Worm (Caenorhabditis elegans): ENCODE results near the gene F01D5.5.

The F01D5.5 gene

DNA sequence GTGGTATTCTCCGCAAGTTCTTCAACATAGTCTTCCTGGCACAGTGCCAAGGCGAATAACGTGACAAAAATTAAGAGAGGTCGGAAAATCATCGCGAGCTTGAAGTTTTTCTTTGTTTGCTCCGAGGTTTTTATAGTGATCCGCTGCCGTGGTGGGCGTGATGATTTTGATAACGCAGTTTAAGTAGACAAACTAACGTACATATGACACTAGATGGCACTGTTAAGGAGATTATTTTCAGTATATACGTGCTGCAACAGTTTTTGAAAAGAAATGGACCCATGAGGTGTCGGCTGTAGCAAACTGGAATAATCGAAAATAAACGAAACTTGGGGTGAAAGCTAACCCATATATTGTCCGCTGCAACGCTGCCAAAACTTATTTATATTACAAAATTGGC, at the start of gene F01D5.5:
Gene F01D5.5, minus strand, starts transcription at position 101 of the 400 bp plus-strand sequence.
- TF ChIP-seq daf-16 (GFP tag; optimal IDR thresholded peaks at IDR 0.05) (no peak), daf-16 (tag; optimal IDR thresholded peaks at IDR 0.05) (peak; percentile 15), mdt-29 (GFP tag; IDR thresholded peaks at IDR 0.05) (no peak), lin-1 (GFP tag; IDR thresholded peaks at IDR 0.05) (no peak), pha-4 (GFP tag; IDR thresholded peaks at IDR 0.05) (no peak), pha-4 (tag; optimal IDR thresholded peaks at IDR 0.05) (no peak), lsy-2 (tag; optimal IDR thresholded peaks at IDR 0.05) (no peak), unc-62 (GFP tag; optimal IDR thresholded peaks at IDR 0.05 in 1 of 2) (peak in 1 of 2 experiments; percentile 30), unc-62 (tag; optimal IDR thresholded peaks at IDR 0.05) (no peak), rbr-2 (tag; optimal IDR thresholded peaks at IDR 0.05) (no peak), dmd-6 (GFP tag; IDR thresholded peaks at IDR 0.05) (no peak)

DNA sequence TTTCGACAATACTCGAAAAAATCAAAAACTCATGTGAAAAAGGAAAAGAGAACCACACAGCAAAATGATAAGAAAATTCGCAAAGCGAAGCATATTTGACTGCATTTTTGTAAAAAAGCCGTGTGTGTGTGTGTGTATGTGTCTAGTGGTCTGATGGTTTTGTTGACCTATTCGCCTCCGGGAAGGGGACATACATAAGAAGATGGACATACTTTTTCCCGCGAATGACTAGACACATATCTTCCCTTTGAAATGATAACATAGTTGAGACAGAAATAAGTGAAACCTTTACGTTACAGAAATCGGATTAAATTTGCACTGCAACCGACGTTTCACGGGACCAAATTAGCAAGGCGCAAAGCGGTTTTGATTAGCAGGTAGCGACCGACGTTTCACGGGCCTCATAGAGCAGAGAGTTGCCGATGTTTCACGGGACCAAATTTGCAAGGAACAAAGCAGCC, 49.4 kb upstream of the F01D5.5 start:
- TF ChIP-seq hlh-30 (tag; optimal IDR thresholded peaks at IDR 0.05; ENCODE audit: insufficient read depth) (peak; percentile 50), hlh-11 (tag; optimal IDR thresholded peaks at IDR 0.05) (peak; percentile 65), ceh-20 (GFP tag; IDR thresholded peaks at IDR 0.05) (no peak), nhr-28 (tag; optimal IDR thresholded peaks at IDR 0.05) (peak; percentile 89), lin-15B (tag; optimal IDR thresholded peaks at IDR 0.05) (no peak), egl-43 (GFP tag; IDR thresholded peaks at IDR 0.05) (no peak), mxl-3 (GFP tag; optimal IDR thresholded peaks at IDR 0.05) (peak; percentile 30), mdl-1 (tag; optimal IDR thresholded peaks at IDR 0.05) (no peak), daf-16 (GFP tag; optimal IDR thresholded peaks at IDR 0.05) (no peak), daf-16 (tag; optimal IDR thresholded peaks at IDR 0.05) (peak; percentile 53), mdt-29 (GFP tag; IDR thresholded peaks at IDR 0.05) (no peak), nhr-77 (tag; optimal IDR thresholded peaks at IDR 0.05) (peak; percentile 89), dmd-6 (GFP tag; IDR thresholded peaks at IDR 0.05) (peak; percentile 43; the same call in 1 of the 2 replicates), mxl-2 (GFP tag; conservative IDR thresholded peaks at IDR 0.05) (no peak), dpl-1 (GFP tag; optimal IDR thresholded peaks at IDR 0.05) (no peak), zfp-2 (tag; optimal IDR thresholded peaks at IDR 0.05) (no peak), dve-1 (tag; optimal IDR thresholded peaks at IDR 0.05; ENCODE audit: insufficient read depth) (peak; percentile 38), aha-1 (tag) (peak; percentile 59), pqm-1 (tag; optimal IDR thresholded peaks at IDR 0.05) (peak; percentile 67)

DNA sequence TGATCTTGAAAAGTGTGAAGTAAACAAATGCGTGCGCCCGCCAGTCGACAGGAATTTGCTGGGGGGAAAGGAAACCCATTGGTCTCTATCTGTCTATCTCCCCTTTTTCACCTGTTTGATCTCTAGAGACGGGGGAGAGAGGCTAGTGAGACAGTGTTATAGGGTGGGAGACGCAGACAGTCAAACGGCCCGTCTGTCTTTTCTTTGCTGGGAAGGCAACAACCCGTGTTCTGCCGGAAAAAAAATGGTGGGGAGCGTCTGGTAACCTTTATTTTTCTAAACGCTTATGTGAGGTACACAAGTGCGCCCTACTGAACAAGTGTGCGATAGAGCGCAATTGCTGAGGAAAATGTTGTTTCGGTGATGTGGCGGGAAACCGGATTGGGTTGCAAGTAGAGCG, 48.4 kb upstream of the F01D5.5 start:
- TF ChIP-seq attf-4 (tag; optimal IDR thresholded peaks at IDR 0.05) (no peak), fos-1 (tag; optimal IDR thresholded peaks at IDR 0.05) (no peak), D1046.2 (GFP tag; IDR thresholded peaks at IDR 0.05) (no peak), ceh-82 (tag; optimal IDR thresholded peaks at IDR 0.05) (no peak), mxl-3 (GFP tag; optimal IDR thresholded peaks at IDR 0.05) (peak; percentile 83), zag-1 (tag; optimal IDR thresholded peaks at IDR 0.05) (no peak), Y5F2A.4 (GFP tag; optimal IDR thresholded peaks at IDR 0.05) (no peak), lin-29 (GFP tag; IDR thresholded peaks at IDR 0.05) (0 out of 2 replicates have a peak, but pooled peaks have one; percentile 19), ZK546.5 (tag; optimal IDR thresholded peaks at IDR 0.05) (no peak), lin-15B (tag; optimal IDR thresholded peaks at IDR 0.05) (no peak), F49E8.2 (tag; optimal IDR thresholded peaks at IDR 0.05; ENCODE audit: borderline replicate concordance) (no peak), T20F7.1 (GFP tag; optimal IDR thresholded peaks at IDR 0.05) (no peak), unc-62 (GFP tag; optimal IDR thresholded peaks at IDR 0.05 in 1 of 2) (peak in 1 of 2 experiments; percentile 44), unc-62 (tag; optimal IDR thresholded peaks at IDR 0.05) (no peak), ceh-62 (tag; optimal IDR thresholded peaks at IDR 0.05) (no peak), nhr-102 (tag; optimal IDR thresholded peaks at IDR 0.05) (peak; percentile 54), Y75B8A.6 (GFP tag; IDR thresholded peaks at IDR 0.05) (no peak), ztf-7 (tag; optimal IDR thresholded peaks at IDR 0.05) (no peak), daf-16 (GFP tag; optimal IDR thresholded peaks at IDR 0.05) (peak in 1 of 2 experiments; percentile 61), daf-16 (tag; optimal IDR thresholded peaks at IDR 0.05) (peak; percentile 79), pha-4 (GFP tag; IDR thresholded peaks at IDR 0.05) (peak; percentile 44; the same call in 1 of the 2 replicates), pha-4 (tag; optimal IDR thresholded peaks at IDR 0.05) (peak; percentile 75), hmg-1.1 (GFP tag; IDR thresholded peaks at IDR 0.05) (peak; percentile 80), vab-7 (GFP tag; IDR thresholded peaks at IDR 0.05) (no peak), T26A8.4 (GFP tag; IDR thresholded peaks at IDR 0.05) (0 out of 2 replicates have a peak, but pooled peaks have one; percentile 20), rbr-2 (tag; optimal IDR thresholded peaks at IDR 0.05) (peak; percentile 22), ceh-44 (GFP tag; IDR thresholded peaks at IDR 0.05) (no peak), set-16 (GFP tag; IDR thresholded peaks at IDR 0.05) (no peak), unc-130 (GFP tag; optimal IDR thresholded peaks at IDR 0.05) (no peak), mdt-29 (GFP tag; IDR thresholded peaks at IDR 0.05) (no peak), mdl-1 (tag; optimal IDR thresholded peaks at IDR 0.05) (peak; percentile 44 to 80), lir-3 (tag; optimal IDR thresholded peaks at IDR 0.05) (no peak)
